Worm (Caenorhabditis elegans) whole organism, L2 larva: ENCODE results near the gene subs-4.

Experiments used
- F13H6.1 ChIP-seq: sonication (generic microtip); optimal IDR thresholded peaks from 2 replicates; lab custom pipeline; 2016; ENCODE audit warnings: missing genetic modification characterization, missing compliant biosample characterization
- Y55F3AM.14 ChIP-seq: fragments of 200-800 bp; sonication (Bioruptor generic); optimal IDR thresholded peaks from 2 replicates; lab custom pipeline; 2018; ENCODE audit warnings: mild to moderate bottlenecking, missing genetic modification characterization, missing compliant biosample characterization
- ZK546.5 ChIP-seq: sonication (generic microtip); optimal IDR thresholded peaks from 2 replicates; lab custom pipeline; 2017; ENCODE audit warnings: missing biosample characterization, missing genetic modification characterization
- ama-1 ChIP-seq: fragments of 150-350 bp; optimal IDR thresholded peaks from 2 replicates; lab custom pipeline; 2018; ENCODE audit warnings: inconsistent platforms
- crh-2 ChIP-seq: sonication (generic microtip); optimal IDR thresholded peaks from 2 replicates; lab custom pipeline; 2017; ENCODE audit warnings: missing biosample characterization, missing genetic modification characterization
- dmd-4 ChIP-seq: sonication (generic microtip); optimal IDR thresholded peaks from 2 replicates; lab custom pipeline; 2017; ENCODE audit warnings: missing biosample characterization, missing genetic modification characterization
- lin-11 ChIP-seq: fragments of 150-350 bp; sonication (generic microtip); optimal IDR thresholded peaks from 2 replicates; lab custom pipeline; 2014; ENCODE audit warnings: missing biosample characterization, missing genetic modification characterization, inconsistent platforms, mixed read lengths
- lin-39 ChIP-seq: fragments of 150-350 bp; optimal IDR thresholded peaks from 2 replicates; lab custom pipeline; 2014; ENCODE audit warnings: missing biosample characterization, missing genetic modification reagents, missing genetic modification characterization
- lsy-2 ChIP-seq, 2 experiments: fragments of 150-350 bp in 1 of 2; sonication (generic microtip) in 1 of 2; optimal IDR thresholded peaks; 2 replicates each; lab custom pipeline; 2014 to 2017; ENCODE audit warnings: missing biosample characterization in 2 of 2, missing genetic modification characterization in 2 of 2
- nhr-237 ChIP-seq: fragments of 150-350 bp; optimal IDR thresholded peaks from 2 replicates; lab custom pipeline; 2014; ENCODE audit warnings: missing biosample characterization, missing genetic modification characterization

ce11 chrIII:11381922-11382321 lies at the start of gene subs-4:
- TF ChIP-seq ama-1 (no peak), dmd-4 (tag; lab: Kevin White, UChicago) (no peak), Y55F3AM.14 (GFP tag; lab: Kevin White, UChicago) (no peak), crh-2 (tag; lab: Kevin White, UChicago) (no peak), lsy-2 (tag; optimal IDR thresholded peaks at IDR 0.05; lab: Kevin White, UChicago) (no peak), lin-39 (tag; lab: Kevin White, UChicago) (no peak), nhr-237 (tag; lab: Kevin White, UChicago) (no peak), ZK546.5 (tag; lab: Kevin White, UChicago) (no peak), F13H6.1 (no peak), lin-11 (no peak)
